Worm (Caenorhabditis elegans) whole organism, L1 larva: ENCODE results near the gene srxa-12.

Source experiments
- C16A3.4 ChIP-seq: fragments of 150-350 bp; optimal IDR thresholded peaks from 2 replicates; lab custom pipeline; 2014; ENCODE audit warnings: missing biosample characterization, missing genetic modification characterization
- C34B4.2 ChIP-seq: sonication (generic microtip); optimal IDR thresholded peaks from 2 replicates; lab custom pipeline; 2017; ENCODE audit warnings: mild to moderate bottlenecking, missing genetic modification characterization, missing compliant biosample characterization
- Y116A8C.19 ChIP-seq: sonication (generic microtip); optimal IDR thresholded peaks from 2 replicates; lab custom pipeline; 2016; ENCODE audit warnings: missing compliant biosample characterization, missing genetic modification characterization, borderline replicate concordance
- aha-1 ChIP-seq: fragments of 150-350 bp; optimal IDR thresholded peaks from 2 replicates; lab custom pipeline; 2014; ENCODE audit warnings: missing biosample characterization, missing genetic modification characterization
- ama-1 ChIP-seq: fragments of 150-350 bp; optimal IDR thresholded peaks from 2 replicates; lab custom pipeline; 2014
- ceh-8 ChIP-seq: fragments of 200-800 bp; sonication (Bioruptor generic); optimal IDR thresholded peaks from 2 replicates; lab custom pipeline; 2018; ENCODE audit warnings: mild to moderate bottlenecking, missing genetic modification characterization, moderate library complexity, missing compliant biosample characterization
- ceh-88 ChIP-seq: fragments of 200-800 bp; sonication (Bioruptor generic); IDR thresholded peaks from 2 replicates; pipeline ENCODE4 v1.3.6; 2022; ENCODE audit warnings: missing genetic modification characterization, missing compliant biosample characterization
- ceh-90 ChIP-seq: sonication (generic microtip); optimal IDR thresholded peaks from 2 replicates; lab custom pipeline; 2016; ENCODE audit warnings: missing genetic modification characterization, missing compliant biosample characterization
- dsc-1 ChIP-seq: sonication (generic microtip); optimal IDR thresholded peaks from 2 replicates; lab custom pipeline; 2016; ENCODE audit warnings: mild to moderate bottlenecking, missing genetic modification characterization, missing compliant biosample characterization
- egl-13 ChIP-seq: sonication (generic microtip); optimal IDR thresholded peaks from 2 replicates; lab custom pipeline; 2016; ENCODE audit warnings: missing genotype, missing genetic modification reagents, missing genetic modification characterization, missing compliant biosample characterization
- ets-5 ChIP-seq: fragments of 200-800 bp; sonication (Bioruptor generic); IDR thresholded peaks from 2 replicates; pipeline ENCODE4 v1.3.6; 2022; ENCODE audit warnings: missing genetic modification characterization, missing compliant biosample characterization
- fkh-10 ChIP-seq: sonication (generic microtip); optimal IDR thresholded peaks from 2 replicates; lab custom pipeline; 2017; ENCODE audit warnings: missing biosample characterization, missing genetic modification reagents, missing genetic modification characterization
- fkh-4 ChIP-seq: sonication (generic microtip); optimal IDR thresholded peaks from 2 replicates; lab custom pipeline; 2016; ENCODE audit warnings: missing compliant biosample characterization, missing genetic modification characterization, borderline replicate concordance
- fos-1 ChIP-seq: fragments of 150-350 bp; optimal IDR thresholded peaks from 2 replicates; lab custom pipeline; 2014; ENCODE audit warnings: missing biosample characterization, missing genetic modification characterization
- hlh-17 ChIP-seq: fragments of 200-800 bp; sonication (Bioruptor generic); optimal IDR thresholded peaks from 2 replicates; lab custom pipeline; 2018; ENCODE audit warnings: missing genetic modification characterization, mild to moderate bottlenecking, missing compliant biosample characterization, moderate library complexity, borderline replicate concordance
- isw-1 ChIP-seq: fragments of 200-800 bp; sonication (Bioruptor generic); IDR thresholded peaks from 2 replicates; pipeline ENCODE4 v1.3.6; 2022; ENCODE audit warnings: missing genetic modification characterization, missing compliant biosample characterization
- jun-1 ChIP-seq: fragments of 150-350 bp; optimal IDR thresholded peaks from 2 replicates; lab custom pipeline; 2014; ENCODE audit warnings: missing biosample characterization, missing genetic modification reagents, missing genetic modification characterization
- lin-13 ChIP-seq: fragments of 150-350 bp; optimal IDR thresholded peaks from 2 replicates; lab custom pipeline; 2014; ENCODE audit warnings: missing biosample characterization, missing genetic modification reagents, missing genetic modification characterization
- lin-35 ChIP-seq, 2 experiments: fragments of 150-350 bp; optimal IDR thresholded peaks; 2 replicates each; lab custom pipeline; 2014; ENCODE audit warnings: missing biosample characterization in 2 of 2, missing genetic modification characterization in 2 of 2, missing genetic modification reagents in 2 of 2
- lin-39 ChIP-seq: fragments of 150-350 bp; optimal IDR thresholded peaks from 2 replicates; lab custom pipeline; 2014; ENCODE audit warnings: missing biosample characterization, missing genetic modification reagents, missing genetic modification characterization
- mab-9 ChIP-seq: fragments of 200-800 bp; sonication (Bioruptor generic); IDR thresholded peaks from 2 replicates; pipeline ENCODE4 v1.3.6; 2022; ENCODE audit warnings: missing genetic modification reagents, missing genetic modification characterization, missing compliant biosample characterization
- mef-2 ChIP-seq: fragments of 150-350 bp; optimal IDR thresholded peaks from 2 replicates; lab custom pipeline; 2014; ENCODE audit warnings: missing biosample characterization, missing genetic modification characterization
- nhr-11 ChIP-seq: fragments of 150-350 bp; optimal IDR thresholded peaks from 2 replicates; lab custom pipeline; 2014; ENCODE audit warnings: missing biosample characterization, missing genetic modification characterization
- nhr-12 ChIP-seq: sonication (generic microtip); optimal IDR thresholded peaks from 2 replicates; lab custom pipeline; 2017; ENCODE audit warnings: missing biosample characterization, missing genetic modification characterization
- nhr-71 ChIP-seq: sonication (generic microtip); optimal IDR thresholded peaks from 2 replicates; lab custom pipeline; 2016; ENCODE audit warnings: mild to moderate bottlenecking, missing genetic modification characterization, moderate library complexity, missing compliant biosample characterization
- nhr-76 ChIP-seq: sonication (generic microtip); optimal IDR thresholded peaks from 2 replicates; lab custom pipeline; 2017; ENCODE audit warnings: missing biosample characterization, missing genetic modification characterization
- nhr-90 ChIP-seq: sonication (generic microtip); optimal IDR thresholded peaks from 2 replicates; lab custom pipeline; 2016; ENCODE audit warnings: mild to moderate bottlenecking, missing genetic modification characterization, missing compliant biosample characterization; ENCODE audit not compliant: poor library complexity
- pax-3 ChIP-seq: fragments of 200-800 bp; sonication (Bioruptor generic); optimal IDR thresholded peaks from 2 replicates; lab custom pipeline; 2018; ENCODE audit warnings: mild to moderate bottlenecking, missing genetic modification characterization, moderate library complexity, missing compliant biosample characterization
- sox-4 ChIP-seq: sonication (generic microtip); optimal IDR thresholded peaks from 2 replicates; lab custom pipeline; 2016; ENCODE audit warnings: missing genetic modification characterization, missing compliant biosample characterization
- sptf-1 ChIP-seq: fragments of 150-350 bp; optimal IDR thresholded peaks from 2 replicates; lab custom pipeline; 2014; ENCODE audit warnings: missing biosample characterization, missing genetic modification characterization
- tbx-2 ChIP-seq: sonication (generic microtip); optimal IDR thresholded peaks from 2 replicates; lab custom pipeline; 2016; ENCODE audit warnings: missing genetic modification characterization, missing compliant biosample characterization
- tlp-1 ChIP-seq: fragments of 150-350 bp; optimal IDR thresholded peaks from 2 replicates; lab custom pipeline; 2014; ENCODE audit warnings: missing biosample characterization, missing genetic modification characterization
- unc-130 ChIP-seq: fragments of 150-350 bp; optimal IDR thresholded peaks from 2 replicates; lab custom pipeline; 2017; ENCODE audit warnings: missing biosample characterization, missing genetic modification characterization, inconsistent platforms
- unc-62 ChIP-seq: fragments of 150-350 bp; optimal IDR thresholded peaks from 2 replicates; lab custom pipeline; 2014; ENCODE audit warnings: missing biosample characterization, missing genetic modification reagents, missing genetic modification characterization
- unc-86 ChIP-seq: sonication (generic microtip); optimal IDR thresholded peaks from 2 replicates; lab custom pipeline; 2016; ENCODE audit warnings: missing genetic modification characterization, missing compliant biosample characterization
- unc-98 ChIP-seq: fragments of 200-800 bp; sonication (Bioruptor generic); IDR thresholded peaks from 2 replicates; pipeline ENCODE4 v1.3.6; 2022; ENCODE audit warnings: missing genetic modification characterization, missing compliant biosample characterization
- vab-15 ChIP-seq: sonication (generic microtip); optimal IDR thresholded peaks from 2 replicates; lab custom pipeline; 2017; ENCODE audit warnings: missing genotype, mild to moderate bottlenecking, missing genetic modification characterization, missing compliant biosample characterization
- xbp-1 ChIP-seq: sonication (generic microtip); optimal IDR thresholded peaks from 2 replicates; lab custom pipeline; 2016; ENCODE audit warnings: missing genetic modification characterization, missing compliant biosample characterization
- zag-1 ChIP-seq: fragments of 150-350 bp; optimal IDR thresholded peaks from 2 replicates; lab custom pipeline; 2014; ENCODE audit warnings: missing biosample characterization, missing genetic modification characterization
- zip-4 ChIP-seq: fragments of 200-800 bp; sonication (Bioruptor generic); optimal IDR thresholded peaks from 2 replicates; lab custom pipeline; 2018; ENCODE audit warnings: mild to moderate bottlenecking, missing genetic modification characterization, moderate library complexity, missing compliant biosample characterization
- ztf-4 ChIP-seq: fragments of 150-350 bp; optimal IDR thresholded peaks from 2 replicates; lab custom pipeline; 2014; ENCODE audit warnings: missing biosample characterization, missing genetic modification characterization

Gene srxa-12

ce11 chrV:13915390-13915789, 11.1 kb upstream of the srxa-12 start, which contains the start of gene gcy-32:
Gene gcy-32 (minus strand): TSS chrV:13915490.
- TF ChIP-seq unc-130 (tag; lab: Kevin White, UChicago) (no peak), aha-1 (no peak), zip-4 (no peak), unc-86 (tag; lab: Kevin White, UChicago) (no peak), xbp-1 (no peak), nhr-12 (no peak), nhr-90 (tag; lab: Kevin White, UChicago) (no peak), C16A3.4 (tag; lab: Kevin White, UChicago) (no peak), tlp-1 (tag; lab: Kevin White, UChicago) (no peak), zag-1 (tag; lab: Kevin White, UChicago) (no peak), mab-9 (GFP tag; lab: Robert Waterston, UW) (no peak), egl-13 (no peak), unc-98 (GFP tag; lab: Robert Waterston, UW) (no peak), ceh-88 (GFP tag; lab: Robert Waterston, UW) (no peak), sptf-1 (tag; lab: Kevin White, UChicago) (no peak), fkh-4 (tag; lab: Kevin White, UChicago) (no peak), lin-39 (tag; lab: Kevin White, UChicago) (no peak), C34B4.2 (no peak)

DNA sequence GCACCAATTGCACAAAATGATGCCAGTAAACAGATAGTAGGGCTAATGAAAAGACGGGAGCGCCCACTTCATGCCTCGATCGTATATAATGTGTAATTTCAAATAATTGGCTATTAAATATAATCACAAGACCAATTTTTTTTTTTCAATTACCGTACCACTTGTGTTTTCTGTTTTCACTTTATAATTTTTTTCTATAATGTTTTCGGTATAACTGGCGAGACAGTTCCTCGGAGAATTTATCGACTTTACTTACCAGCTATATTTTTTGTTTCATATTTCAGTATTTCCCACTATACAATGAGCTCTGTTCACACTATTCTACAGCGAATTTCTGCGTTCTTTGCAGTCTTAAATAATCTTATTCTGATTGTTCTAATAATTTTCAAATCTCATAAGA, 10.3 kb upstream of the srxa-12 start, which contains the start of gene str-252:
str-252 (plus strand) TSS at position 301 of the 400 bp plus-strand sequence.
- TF ChIP-seq fos-1 (no peak), hlh-17 (no peak), isw-1 (GFP tag; lab: Robert Waterston, UW) (no peak), tlp-1 (tag; lab: Kevin White, UChicago) (no peak), nhr-11 (tag; lab: Kevin White, UChicago) (no peak), ztf-4 (tag; lab: Kevin White, UChicago) (no peak), dsc-1 (tag; lab: Kevin White, UChicago) (no peak), nhr-76 (tag; lab: Kevin White, UChicago) (no peak), ama-1 (no peak), ceh-88 (GFP tag; lab: Robert Waterston, UW) (no peak), lin-35 (GFP tag; optimal IDR thresholded peaks at IDR 0.05; lab: Kevin White, UChicago) (no peak), mab-9 (GFP tag; lab: Robert Waterston, UW) (no peak), nhr-90 (tag; lab: Kevin White, UChicago) (no peak), Y116A8C.19 (tag; lab: Kevin White, UChicago) (no peak), mef-2 (no peak), vab-15 (tag; lab: Kevin White, UChicago) (no peak)
- TF ChIP-seq, all 84 proteins: peak for 0

DNA sequence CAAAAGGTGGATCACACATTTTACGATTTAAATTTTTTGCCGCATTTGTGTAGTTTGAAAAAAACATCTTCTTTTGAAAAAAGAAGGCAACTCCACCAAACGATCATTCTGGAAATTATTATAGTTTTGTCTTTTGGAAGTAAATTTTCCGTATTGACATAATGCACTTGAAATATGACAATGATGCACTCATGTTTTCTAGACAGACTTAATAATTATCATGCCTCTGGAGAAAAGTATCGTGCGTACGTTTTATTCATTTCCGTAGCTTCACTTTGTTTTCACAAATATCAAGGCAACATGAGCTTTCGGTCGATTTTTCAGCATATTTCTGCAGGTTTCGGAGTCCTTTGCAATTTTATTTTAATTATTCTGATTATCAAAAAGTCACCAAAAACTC, 8.2 kb upstream of the srxa-12 start, which contains the start of gene str-250:
str-250 (plus strand) TSS at position 301 of the 400 bp plus-strand sequence.
- TF ChIP-seq pax-3 (tag; lab: Kevin White, UChicago) (no peak), xbp-1 (no peak), sox-4 (tag; lab: Kevin White, UChicago) (no peak), lin-35 (GFP tag; optimal IDR thresholded peaks at IDR 0.05; lab: Kevin White, UChicago) (no peak), jun-1 (no peak), ceh-90 (tag; lab: Kevin White, UChicago) (no peak), unc-62 (no peak), ceh-8 (GFP tag; lab: Kevin White, UChicago) (no peak), ztf-4 (tag; lab: Kevin White, UChicago) (no peak), fkh-10 (GFP tag; lab: Kevin White, UChicago) (no peak), tbx-2 (no peak), lin-13 (GFP tag; lab: Kevin White, UChicago) (no peak), nhr-71 (tag; lab: Kevin White, UChicago) (no peak), ets-5 (no peak), tlp-1 (tag; lab: Kevin White, UChicago) (no peak), C16A3.4 (tag; lab: Kevin White, UChicago) (no peak), vab-15 (tag; lab: Kevin White, UChicago) (no peak)
- TF ChIP-seq, all 84 proteins: peak for 0
